Worm (Caenorhabditis elegans) whole organism, young adult: ENCODE results near the gene F20D6.1.

Source experiments
- B0261.1 ChIP-seq: sonication (generic microtip); optimal IDR thresholded peaks from 2 replicates; lab custom pipeline; 2016; ENCODE audit warnings: mild to moderate bottlenecking, missing genetic modification characterization, moderate library complexity, missing compliant biosample characterization
- F10E7.11 ChIP-seq: sonication (generic microtip); optimal IDR thresholded peaks from 2 replicates; lab custom pipeline; 2017; ENCODE audit warnings: mild to moderate bottlenecking, missing genetic modification characterization, moderate library complexity, missing compliant biosample characterization
- F23B12.7 ChIP-seq: sonication (generic microtip); optimal IDR thresholded peaks from 2 replicates; lab custom pipeline; 2017; ENCODE audit warnings: missing genetic modification characterization, mild to moderate bottlenecking, missing compliant biosample characterization, antibody characterized with exemption, moderate library complexity; ENCODE audit not compliant: insufficient read depth
- ZK185.1 ChIP-seq: sonication (generic microtip); optimal IDR thresholded peaks from 2 replicates; lab custom pipeline; 2016; ENCODE audit warnings: mild to moderate bottlenecking, missing genetic modification characterization, missing compliant biosample characterization; ENCODE audit not compliant: poor library complexity, severe bottlenecking
- attf-6 ChIP-seq: fragments of 200-800 bp; sonication (Bioruptor generic); IDR thresholded peaks from 2 replicates; pipeline ENCODE4 v1.3.6; 2022; ENCODE audit warnings: missing genetic modification reagents, missing genetic modification characterization, missing compliant biosample characterization
- ccch-3 ChIP-seq: fragments of 200-800 bp; sonication (Bioruptor generic); optimal IDR thresholded peaks from 2 replicates; lab custom pipeline; 2018; ENCODE audit warnings: mild to moderate bottlenecking, missing genetic modification characterization, missing compliant biosample characterization
- cebp-1 ChIP-seq, 2 experiments: fragments of 200-800 bp in 1 of 2; sonication (Bioruptor generic) in 1 of 2; sonication (generic microtip) in 1 of 2; IDR thresholded peaks in 1 of 2; optimal IDR thresholded peaks in 1 of 2; 2 replicates each; pipeline versions ENCODE4 v1.3.6 to Lab custom; 2017 to 2022; ENCODE audit warnings: missing compliant biosample characterization in 2 of 2, missing genetic modification characterization in 2 of 2, mild to moderate bottlenecking in 1 of 2, missing genetic modification reagents in 1 of 2, moderate library complexity in 1 of 2
- ceh-100 ChIP-seq: fragments of 200-800 bp; sonication (Bioruptor generic); IDR thresholded peaks from 2 replicates; pipeline ENCODE4 v1.3.6; 2022; ENCODE audit warnings: missing genetic modification reagents, missing genetic modification characterization, missing compliant biosample characterization
- ceh-40 ChIP-seq: fragments of 200-800 bp; sonication (Bioruptor generic); IDR thresholded peaks from 2 replicates; pipeline ENCODE4 v1.3.6; 2022; ENCODE audit warnings: missing genetic modification characterization, missing compliant biosample characterization
- die-1 ChIP-seq: sonication (generic microtip); optimal IDR thresholded peaks from 2 replicates; lab custom pipeline; 2016; ENCODE audit warnings: missing genotype, mild to moderate bottlenecking, missing genetic modification characterization, missing compliant biosample characterization
- dox-1 ChIP-seq: fragments of 200-800 bp; sonication (Bioruptor generic); IDR thresholded peaks from 2 replicates; pipeline ENCODE4 v1.3.6; 2022; ENCODE audit warnings: missing genetic modification reagents, missing genetic modification characterization, missing compliant biosample characterization
- egl-18 ChIP-seq: fragments of 200-800 bp; sonication (Bioruptor generic); IDR thresholded peaks from 2 replicates; pipeline ENCODE4 v1.3.6; 2022; ENCODE audit warnings: missing genetic modification reagents, missing genetic modification characterization, missing compliant biosample characterization
- egrh-3 ChIP-seq: fragments of 200-800 bp; sonication (Bioruptor generic); IDR thresholded peaks from 2 replicates; pipeline ENCODE4 v1.3.6; 2022; ENCODE audit warnings: missing genetic modification reagents, missing genetic modification characterization, missing compliant biosample characterization
- him-1 ChIP-seq: sonication (generic microtip); optimal IDR thresholded peaks from 2 replicates; lab custom pipeline; 2016; ENCODE audit warnings: missing genotype, missing genetic modification reagents, missing genetic modification characterization, missing compliant biosample characterization
- hmg-1.2 ChIP-seq: fragments of 200-800 bp; sonication (Bioruptor generic); IDR thresholded peaks from 2 replicates; pipeline ENCODE4 v1.3.6; 2022; ENCODE audit warnings: missing genetic modification reagents, missing genetic modification characterization, missing compliant biosample characterization
- hmg-20 ChIP-seq: fragments of 200-800 bp; sonication (Bioruptor generic); IDR thresholded peaks from 2 replicates; pipeline ENCODE4 v1.3.6; 2022; ENCODE audit warnings: missing genetic modification reagents, missing genetic modification characterization, missing compliant biosample characterization
- lin-26 ChIP-seq: fragments of 200-800 bp; sonication (Bioruptor generic); IDR thresholded peaks from 2 replicates; pipeline ENCODE4 v1.3.6; 2022; ENCODE audit warnings: missing genetic modification reagents, missing genetic modification characterization, missing compliant biosample characterization
- lin-40 ChIP-seq: sonication (generic microtip); optimal IDR thresholded peaks from 2 replicates; lab custom pipeline; 2016; ENCODE audit warnings: missing genetic modification characterization, mild to moderate bottlenecking, missing compliant biosample characterization, missing genotype, missing genetic modification reagents
- lsl-1 ChIP-seq: fragments of 200-800 bp; sonication (Bioruptor generic); optimal IDR thresholded peaks from 2 replicates; lab custom pipeline; 2018; ENCODE audit warnings: mild to moderate bottlenecking, missing genetic modification characterization, moderate library complexity, missing compliant biosample characterization
- madf-6 ChIP-seq: fragments of 200-800 bp; sonication (Bioruptor generic); IDR thresholded peaks from 2 replicates; pipeline ENCODE4 v1.3.6; 2022; ENCODE audit warnings: missing genetic modification reagents, missing genetic modification characterization, missing compliant biosample characterization
- mcd-1 ChIP-seq: fragments of 200-800 bp; sonication (Bioruptor generic); IDR thresholded peaks from 2 replicates; pipeline ENCODE4 v1.3.6; 2022; ENCODE audit warnings: missing genetic modification reagents, missing genetic modification characterization, missing compliant biosample characterization
- mes-4 ChIP-seq: sonication (generic microtip); optimal IDR thresholded peaks from 2 replicates; lab custom pipeline; 2016; ENCODE audit warnings: missing genotype, missing genetic modification characterization, missing compliant biosample characterization
- nhr-90 ChIP-seq: sonication (generic microtip); optimal IDR thresholded peaks from 2 replicates; lab custom pipeline; 2016; ENCODE audit warnings: missing genotype, mild to moderate bottlenecking, missing genetic modification characterization, missing compliant biosample characterization
- pbrm-1 ChIP-seq: fragments of 200-800 bp; sonication (Bioruptor generic); IDR thresholded peaks from 2 replicates; pipeline ENCODE4 v1.3.6; 2022; ENCODE audit warnings: missing genetic modification reagents, missing genetic modification characterization, missing compliant biosample characterization
- rpc-1 ChIP-seq, 2 experiments: fragments of 150-350 bp in 1 of 2; sonication (generic microtip) in 1 of 2; optimal IDR thresholded peaks; 2 replicates each; lab custom pipeline; 2014 to 2018; ENCODE audit warnings: missing biosample characterization in 1 of 2, missing genetic modification characterization in 1 of 2, missing genetic modification reagents in 1 of 2, missing genotype in 1 of 2
- sdz-38 ChIP-seq: sonication (generic microtip); optimal IDR thresholded peaks from 2 replicates; lab custom pipeline; 2016; ENCODE audit warnings: missing genotype, missing genetic modification characterization, missing compliant biosample characterization
- snpc-1.1 ChIP-seq: sonication (generic microtip); optimal IDR thresholded peaks from 2 replicates; lab custom pipeline; 2017; ENCODE audit warnings: missing genetic modification characterization, mild to moderate bottlenecking, missing compliant biosample characterization, antibody characterized with exemption, moderate library complexity, missing genotype, missing genetic modification reagents; ENCODE audit not compliant: insufficient read depth
- snpc-4 ChIP-seq, 5 experiments: fragments of 150-350 bp in 1 of 5; sonication (generic microtip) in 4 of 5; optimal IDR thresholded peaks; 2 replicates each; lab custom pipeline; 2014 to 2018; ENCODE audit warnings: missing genetic modification characterization in 5 of 5, missing biosample characterization in 3 of 5, antibody characterized with exemption in 2 of 5, mild to moderate bottlenecking in 2 of 5, missing compliant biosample characterization in 2 of 5, missing genotype in 2 of 5, moderate library complexity in 2 of 5, missing genetic modification reagents in 1 of 5
- tbp1 ChIP-seq: fragments of 200-800 bp; sonication (Bioruptor generic); optimal IDR thresholded peaks from 2 replicates; lab custom pipeline; 2018; ENCODE audit warnings: mild to moderate bottlenecking, missing genetic modification characterization, missing compliant biosample characterization
- zim-3 ChIP-seq: sonication (generic microtip); optimal IDR thresholded peaks from 2 replicates; lab custom pipeline; 2017; ENCODE audit warnings: mild to moderate bottlenecking, missing genetic modification characterization, moderate library complexity, missing compliant biosample characterization
- ztf-18 ChIP-seq: sonication (generic microtip); optimal IDR thresholded peaks from 2 replicates; lab custom pipeline; 2016; ENCODE audit warnings: missing genotype, mild to moderate bottlenecking, missing genetic modification characterization, missing compliant biosample characterization
- ztf-25 ChIP-seq: fragments of 200-800 bp; sonication (Bioruptor generic); IDR thresholded peaks from 2 replicates; pipeline ENCODE4 v1.3.6; 2022; ENCODE audit warnings: missing genetic modification reagents, missing genetic modification characterization, missing compliant biosample characterization
- ztf-3 ChIP-seq: fragments of 200-800 bp; sonication (Bioruptor generic); optimal IDR thresholded peaks from 2 replicates; lab custom pipeline; 2018; ENCODE audit warnings: mild to moderate bottlenecking, missing genetic modification characterization, missing compliant biosample characterization

F20D6.1 gene

ce11 chrV:8228712-8229119 is 38.2 kb downstream of the F20D6.1 start (continued):
- TF ChIP-seq ccch-3 (GFP tag; lab: Kevin White, UChicago): no peak
- TF ChIP-seq ztf-3 (GFP tag; lab: Kevin White, UChicago): no peak
- peak; percentile 91 for TF ChIP-seq madf-6 (GFP tag; lab: Robert Waterston, UW)
- peak; percentile 1 for TF ChIP-seq zim-3
- TF ChIP-seq ztf-18 (tag; lab: Kevin White, UChicago): peak; percentile 72
- TF ChIP-seq F23B12.7: peak; percentile 74
- TF ChIP-seq tbp1 (GFP tag; lab: Kevin White, UChicago): peak; percentile 84
- TF ChIP-seq egrh-3 (GFP tag; lab: Robert Waterston, UW): peak; percentile 70
- TF ChIP-seq hmg-20 (GFP tag; lab: Robert Waterston, UW): peak; percentile 84
- no peak for TF ChIP-seq sdz-38 (tag; lab: Kevin White, UChicago)

ce11 chrV:8230056-8230455 is 39.5 kb downstream of the F20D6.1 start:
- TF ChIP-seq ZK185.1 (tag; lab: Kevin White, UChicago) (peak; percentile 65), dox-1 (GFP tag; lab: Robert Waterston, UW) (peak; percentile 62; the same call in 1 of the 2 replicates), pbrm-1 (GFP tag; lab: Robert Waterston, UW) (peak; percentile 77), hmg-20 (GFP tag; lab: Robert Waterston, UW) (no peak), madf-6 (GFP tag; lab: Robert Waterston, UW) (peak; percentile 53; the same call in 1 of the 2 replicates), egl-18 (GFP tag; lab: Robert Waterston, UW) (no peak), ztf-18 (tag; lab: Kevin White, UChicago) (peak; percentile 26), mes-4 (tag; lab: Kevin White, UChicago) (peak; percentile 23), lin-26 (peak; percentile 74), ztf-25 (GFP tag; lab: Robert Waterston, UW) (0 out of 2 replicates have a peak, but pooled peaks have one; percentile 46), lin-40 (tag; lab: Kevin White, UChicago) (no peak), hmg-1.2 (GFP tag; lab: Robert Waterston, UW) (peak; percentile 50; the same call in 1 of the 2 replicates), lsl-1 (GFP tag; lab: Kevin White, UChicago) (peak; percentile 0), mcd-1 (GFP tag; lab: Robert Waterston, UW) (0 out of 2 replicates have a peak, but pooled peaks have one; percentile 25), B0261.1 (tag; lab: Kevin White, UChicago) (peak; percentile 69), snpc-4 (GFP tag; optimal IDR thresholded peaks at IDR 0.05; lab: Kevin White, UChicago) (peak; percentile 41), snpc-4 (tag; optimal IDR thresholded peaks at IDR 0.05; lab: Kevin White, UChicago) (peak; percentile 68 to 92 (median 80)), ceh-40 (0 out of 2 replicates have a peak, but pooled peaks have one; percentile 41), die-1 (tag; lab: Kevin White, UChicago) (peak; percentile 56), him-1 (peak; percentile 78), zim-3 (peak; percentile 33), snpc-1.1 (peak; percentile 53), F10E7.11 (tag; lab: Kevin White, UChicago) (no peak), rpc-1 (optimal IDR thresholded peaks at IDR 0.05; lab: Kevin White, UChicago) (peak; percentile 59), rpc-1 (tag; optimal IDR thresholded peaks at IDR 0.05; lab: Kevin White, UChicago) (peak; percentile 79), nhr-90 (peak; percentile 65), cebp-1 (GFP tag; IDR thresholded peaks at IDR 0.05; lab: Robert Waterston, UW) (no peak), cebp-1 (tag; optimal IDR thresholded peaks at IDR 0.05; lab: Kevin White, UChicago) (no peak), sdz-38 (tag; lab: Kevin White, UChicago) (no peak), tbp1 (GFP tag; lab: Kevin White, UChicago) (peak; percentile 91), ceh-100 (GFP tag; lab: Robert Waterston, UW) (peak; percentile 12; the same call in 1 of the 2 replicates), attf-6 (GFP tag; lab: Robert Waterston, UW) (peak; percentile 59; the same call in 1 of the 2 replicates)
